Worm (Caenorhabditis elegans): ENCODE results near the gene hpo-34.
A peak's percentile ranks its signal among the peaks of the same experiment; 100 is the strongest.

DNA sequence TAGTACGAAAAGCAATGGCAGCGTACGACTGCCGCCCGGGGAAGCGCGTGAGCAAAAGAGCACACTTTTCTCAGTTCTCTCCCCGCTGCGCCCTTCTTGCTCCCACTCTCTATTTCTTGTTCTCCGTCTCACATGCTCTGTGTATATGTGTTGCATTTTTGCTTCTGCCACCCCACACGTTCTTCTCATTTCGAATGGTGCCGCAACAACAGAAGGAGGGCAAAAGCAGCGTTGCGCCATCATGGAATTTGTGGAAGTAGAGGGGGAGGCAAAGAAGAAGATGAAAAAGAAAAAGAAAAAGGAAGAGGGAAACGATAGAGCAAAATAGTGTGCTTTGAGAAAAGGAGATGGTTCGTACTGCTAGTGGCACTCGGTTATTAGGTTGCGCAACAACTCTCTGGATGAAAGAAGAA is 51.5 kb downstream of the hpo-34 start:
- TF ChIP-seq ceh-34 (tag; optimal IDR thresholded peaks at IDR 0.05) (peak; percentile 61), ahr-1 (tag; optimal IDR thresholded peaks at IDR 0.05) (no peak), pax-1 (tag; optimal IDR thresholded peaks at IDR 0.05) (no peak), elt-2 (tag; optimal IDR thresholded peaks at IDR 0.05) (no peak)
